Worm (Caenorhabditis elegans) whole organism, late embryonic: ENCODE results near the gene F10B5.2.

ENCODE experiments used
- K02D7.2 ChIP-seq: sonication (generic microtip); optimal IDR thresholded peaks from 2 replicates; lab custom pipeline; 2017; ENCODE audit warnings: mild to moderate bottlenecking, missing genetic modification characterization, missing compliant biosample characterization
- ceh-2 ChIP-seq: sonication (generic microtip); optimal IDR thresholded peaks from 2 replicates; lab custom pipeline; 2016; ENCODE audit warnings: missing genotype, missing genetic modification characterization, missing compliant biosample characterization
- ceh-31 ChIP-seq: sonication (generic microtip); optimal IDR thresholded peaks from 2 replicates; lab custom pipeline; 2016; ENCODE audit warnings: missing genetic modification characterization, missing compliant biosample characterization
- ceh-9 ChIP-seq: sonication (generic microtip); optimal IDR thresholded peaks from 2 replicates; lab custom pipeline; 2016; ENCODE audit warnings: mild to moderate bottlenecking, missing genetic modification characterization, inconsistent platforms, missing compliant biosample characterization
- elt-2 ChIP-seq: sonication (generic microtip); optimal IDR thresholded peaks from 2 replicates; lab custom pipeline; 2016; ENCODE audit warnings: missing genetic modification reagents, missing genetic modification characterization, missing compliant biosample characterization
- ets-4 ChIP-seq: sonication (generic microtip); optimal IDR thresholded peaks from 2 replicates; lab custom pipeline; 2016; ENCODE audit warnings: missing genetic modification characterization, missing compliant biosample characterization
- eyg-1 ChIP-seq: sonication (generic microtip); optimal IDR thresholded peaks from 2 replicates; lab custom pipeline; 2016; ENCODE audit warnings: missing genotype, missing genetic modification characterization, missing compliant biosample characterization
- fkh-10 ChIP-seq: fragments of 150-350 bp; optimal IDR thresholded peaks from 2 replicates; lab custom pipeline; 2014; ENCODE audit warnings: missing biosample characterization, missing genetic modification reagents, missing genetic modification characterization
- hlh-13 ChIP-seq: fragments of 200-800 bp; sonication (Bioruptor generic); optimal IDR thresholded peaks from 2 replicates; lab custom pipeline; 2018; ENCODE audit warnings: mild to moderate bottlenecking, missing genetic modification characterization, missing compliant biosample characterization
- lin-11 ChIP-seq: fragments of 200-800 bp; sonication (Bioruptor generic); optimal IDR thresholded peaks from 2 replicates; lab custom pipeline; 2018; ENCODE audit warnings: mild to moderate bottlenecking, missing genetic modification characterization, missing compliant biosample characterization
- mec-3 ChIP-seq: sonication (generic microtip); optimal IDR thresholded peaks from 2 replicates; lab custom pipeline; 2016; ENCODE audit warnings: borderline replicate concordance, missing genetic modification characterization, missing compliant biosample characterization
- unc-86 ChIP-seq: sonication (generic microtip); optimal IDR thresholded peaks from 2 replicates; lab custom pipeline; 2016; ENCODE audit warnings: missing genetic modification characterization, missing compliant biosample characterization

ce11 chrII:8174148-8174547 is 29.6 kb downstream of the F10B5.2 start:
- TF ChIP-seq unc-86 (tag; lab: Kevin White, UChicago) (no peak), hlh-13 (no peak), eyg-1 (no peak), K02D7.2 (tag; lab: Kevin White, UChicago) (no peak), fkh-10 (GFP tag; lab: Kevin White, UChicago) (no peak), ceh-9 (tag; lab: Kevin White, UChicago) (no peak), lin-11 (tag; lab: Kevin White, UChicago) (no peak), elt-2 (no peak), ceh-2 (tag; lab: Kevin White, UChicago) (no peak), ets-4 (tag; lab: Kevin White, UChicago) (no peak), mec-3 (no peak), ceh-31 (no peak)
